Fruit fly (Drosophila melanogaster) whole organism, prepupa: ENCODE measurements around the gene rdx.
A peak's percentile ranks its signal among the peaks of the same experiment; 100 is the strongest.

Experiments
- Blimp-1 ChIP-seq: fragments of 200-800 bp; sonication (Bioruptor generic); optimal IDR thresholded peaks from 3 replicates; lab custom pipeline; 2017; ENCODE audit warnings: missing biosample characterization, missing genetic modification characterization, mild to moderate bottlenecking, moderate library complexity, missing genetic modification reagents
- CG11294 ChIP-seq: fragments of 200-800 bp; sonication (Bioruptor generic); IDR thresholded peaks from 2 replicates; pipeline ENCODE4 v1.3.6; 2022; ENCODE audit warnings: missing biosample characterization, missing genetic modification characterization
- CG11762 ChIP-seq: fragments of 200-800 bp; sonication (Bioruptor generic); optimal IDR thresholded peaks from 3 replicates; lab custom pipeline; 2016; ENCODE audit warnings: missing biosample characterization, missing genetic modification characterization; ENCODE audit not compliant: insufficient read depth
- CG11902 ChIP-seq: fragments of 200-800 bp; sonication (Bioruptor generic); optimal IDR thresholded peaks from 3 replicates; lab custom pipeline; 2016; ENCODE audit warnings: missing biosample characterization, missing genetic modification characterization
- CG15336 ChIP-seq: fragments of 200-800 bp; sonication (Bioruptor generic); IDR thresholded peaks from 2 replicates; pipeline ENCODE4 v1.3.6; 2022; ENCODE audit warnings: missing biosample characterization, missing genetic modification characterization
- CG1621 ChIP-seq: fragments of 200-800 bp; sonication (Bioruptor generic); optimal IDR thresholded peaks from 3 replicates; lab custom pipeline; 2018; ENCODE audit warnings: missing biosample characterization, mild to moderate bottlenecking, missing genetic modification characterization
- CG16779 ChIP-seq: fragments of 200-800 bp; sonication (Bioruptor generic); optimal IDR thresholded peaks from 3 replicates; lab custom pipeline; 2017; ENCODE audit warnings: missing biosample characterization, mild to moderate bottlenecking, missing genetic modification characterization
- CG31627 ChIP-seq: fragments of 200-800 bp; sonication (Bioruptor generic); optimal IDR thresholded peaks from 3 replicates; lab custom pipeline; 2016; ENCODE audit warnings: missing biosample characterization, missing genetic modification characterization
- CG32006 ChIP-seq: fragments of 200-800 bp; sonication (Bioruptor generic); optimal IDR thresholded peaks from 3 replicates; lab custom pipeline; 2017; ENCODE audit warnings: missing biosample characterization, mild to moderate bottlenecking, missing genetic modification characterization
- CG4318 ChIP-seq: fragments of 200-800 bp; sonication (Bioruptor generic); optimal IDR thresholded peaks from 3 replicates; lab custom pipeline; 2017; ENCODE audit warnings: missing biosample characterization, mild to moderate bottlenecking, missing genetic modification characterization
- CG6163 ChIP-seq: fragments of 200-800 bp; sonication (Bioruptor generic); IDR thresholded peaks from 3 replicates; pipeline ENCODE4 v1.3.6; 2022; ENCODE audit warnings: missing biosample characterization, missing genetic modification characterization
- CG6792 ChIP-seq: fragments of 200-800 bp; sonication (Bioruptor generic); optimal IDR thresholded peaks from 3 replicates; lab custom pipeline; 2016; ENCODE audit warnings: missing biosample characterization, missing genetic modification characterization
- CG6854 ChIP-seq: fragments of 200-800 bp; sonication (Bioruptor generic); optimal IDR thresholded peaks from 2 replicates; lab custom pipeline; 2017; ENCODE audit warnings: missing biosample characterization, mild to moderate bottlenecking, missing genetic modification characterization
- CG7368 ChIP-seq: fragments of 200-800 bp; sonication (Bioruptor generic); optimal IDR thresholded peaks from 3 replicates; lab custom pipeline; 2016; ENCODE audit warnings: missing biosample characterization, missing genetic modification characterization
- CG8119 ChIP-seq: fragments of 200-800 bp; sonication (Bioruptor generic); IDR thresholded peaks from 3 replicates; pipeline ENCODE4 v1.3.6; 2022; ENCODE audit warnings: missing biosample characterization, missing genetic modification characterization
- CG8319 ChIP-seq: fragments of 200-800 bp; sonication (Bioruptor generic); optimal IDR thresholded peaks from 3 replicates; lab custom pipeline; 2016; ENCODE audit warnings: missing biosample characterization, missing genetic modification characterization
- CG8632 ChIP-seq: fragments of 200-800 bp; sonication (Bioruptor generic); optimal IDR thresholded peaks from 3 replicates; lab custom pipeline; 2016; ENCODE audit warnings: missing biosample characterization, missing genetic modification characterization
- CG9139 ChIP-seq: fragments of 200-800 bp; sonication (Bioruptor generic); optimal IDR thresholded peaks from 3 replicates; lab custom pipeline; 2017; ENCODE audit warnings: missing biosample characterization, mild to moderate bottlenecking, missing genetic modification characterization
- Eip78C ChIP-seq: fragments of 200-800 bp; sonication (Bioruptor generic); peaks from one replicate; lab custom pipeline; 2016; ENCODE audit warnings: missing biosample characterization, missing genetic modification characterization
- Ets96B ChIP-seq: fragments of 200-800 bp; optimal IDR thresholded peaks from 2 replicates; lab custom pipeline; 2019; ENCODE audit warnings: missing biosample characterization, mild to moderate bottlenecking, missing genetic modification characterization, moderate library complexity
- Hr38 ChIP-seq: sonication (Bioruptor generic); optimal IDR thresholded peaks from 2 replicates; lab custom pipeline; 2016; ENCODE audit warnings: missing biosample characterization, missing genetic modification characterization
- Met ChIP-seq: fragments of 200-800 bp; sonication (Bioruptor generic); optimal IDR thresholded peaks from 3 replicates; lab custom pipeline; 2016; ENCODE audit warnings: missing biosample characterization, missing genetic modification characterization
- Smox ChIP-seq: fragments of 200-800 bp; sonication (Bioruptor generic); optimal IDR thresholded peaks from 3 replicates; lab custom pipeline; 2016; ENCODE audit warnings: missing biosample characterization, missing genetic modification characterization
- Sox102F ChIP-seq: fragments of 200-800 bp; sonication (Bioruptor generic); optimal IDR thresholded peaks from 2 replicates; lab custom pipeline; 2016; ENCODE audit warnings: missing biosample characterization, mild to moderate bottlenecking, missing genetic modification characterization
- Sox14 ChIP-seq: fragments of 200-800 bp; sonication (Bioruptor generic); optimal IDR thresholded peaks from 3 replicates; lab custom pipeline; 2016; ENCODE audit warnings: missing biosample characterization, missing genetic modification characterization
- acj6 ChIP-seq: fragments of 200-800 bp; sonication (Bioruptor generic); optimal IDR thresholded peaks from 3 replicates; lab custom pipeline; 2016; ENCODE audit warnings: missing biosample characterization, missing genetic modification characterization
- dac ChIP-seq: fragments of 200-800 bp; sonication (Bioruptor generic); optimal IDR thresholded peaks from 2 replicates; lab custom pipeline; 2017; ENCODE audit warnings: missing biosample characterization, mild to moderate bottlenecking, missing genetic modification characterization
- dsx ChIP-seq: fragments of 200-800 bp; optimal IDR thresholded peaks from 3 replicates; lab custom pipeline; 2019; ENCODE audit warnings: missing biosample characterization, mild to moderate bottlenecking, missing genetic modification characterization, moderate library complexity; ENCODE audit not compliant: poor library complexity, severe bottlenecking
- eg ChIP-seq: fragments of 200-800 bp; sonication (Bioruptor generic); IDR thresholded peaks from 3 replicates; pipeline ENCODE4 v1.3.6; 2022; ENCODE audit warnings: missing biosample characterization, missing genetic modification characterization
- fd85E ChIP-seq: fragments of 200-800 bp; sonication (Bioruptor generic); optimal IDR thresholded peaks from 3 replicates; lab custom pipeline; 2016; ENCODE audit warnings: missing biosample characterization, missing genetic modification characterization
- fkh ChIP-seq: fragments of 200-800 bp; sonication (Bioruptor generic); optimal IDR thresholded peaks from 3 replicates; lab custom pipeline; 2017; ENCODE audit warnings: missing biosample characterization, mild to moderate bottlenecking, missing genetic modification characterization, moderate library complexity
- lz ChIP-seq: fragments of 200-800 bp; sonication (Bioruptor generic); optimal IDR thresholded peaks from 3 replicates; lab custom pipeline; 2016; ENCODE audit warnings: missing biosample characterization, missing genetic modification characterization
- net ChIP-seq: fragments of 200-800 bp; sonication (Bioruptor generic); optimal IDR thresholded peaks from 3 replicates; lab custom pipeline; 2016; ENCODE audit warnings: missing biosample characterization, missing genetic modification characterization
- salr ChIP-seq, 2 experiments: fragments of 200-800 bp; sonication (Bioruptor generic); optimal IDR thresholded peaks; 3 replicates each; lab custom pipeline; 2016 to 2018; ENCODE audit warnings: missing biosample characterization in 2 of 2, missing genetic modification characterization in 2 of 2, mild to moderate bottlenecking in 1 of 2
- ss ChIP-seq, 2 experiments: fragments of 200-800 bp; sonication (Bioruptor generic); optimal IDR thresholded peaks; 2 replicates in 1 of 2; 3 replicates in 1 of 2; lab custom pipeline; 2017 to 2018; ENCODE audit warnings: mild to moderate bottlenecking in 2 of 2, missing biosample characterization in 2 of 2, missing genetic modification characterization in 2 of 2, moderate library complexity in 1 of 2
- topi ChIP-seq: fragments of 200-800 bp; sonication (Bioruptor generic); optimal IDR thresholded peaks from 3 replicates; lab custom pipeline; 2016; ENCODE audit warnings: missing biosample characterization, missing genetic modification characterization
- vri ChIP-seq: fragments of 200-800 bp; sonication (Bioruptor generic); optimal IDR thresholded peaks from 3 replicates; lab custom pipeline; 2016; ENCODE audit warnings: missing biosample characterization, mild to moderate bottlenecking, missing genetic modification characterization

rdx gene

DNA sequence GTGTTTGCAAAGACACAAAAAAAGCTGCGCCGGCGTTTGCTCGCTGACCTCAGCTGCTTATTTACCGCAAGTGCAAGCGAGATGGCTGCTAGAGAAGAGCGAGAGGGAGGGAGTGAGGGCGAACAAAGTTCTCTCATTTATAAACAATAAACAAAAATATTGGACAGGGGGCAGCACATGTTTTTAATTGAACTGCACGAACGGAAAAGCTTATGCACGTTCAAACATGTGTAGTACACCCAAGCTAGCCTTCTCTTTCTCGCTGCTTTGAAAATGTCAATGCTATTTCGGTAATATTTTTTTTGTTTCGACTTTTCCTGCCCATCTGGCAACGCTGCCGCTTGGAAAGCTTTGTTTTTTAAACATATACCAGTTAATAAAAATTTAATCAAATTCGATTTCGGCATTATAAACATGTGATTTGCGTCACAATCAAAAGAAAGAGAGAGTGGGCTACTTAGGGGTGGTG is 6.9 kb downstream of the rdx start (continued):
- TF ChIP-seq CG32006 (peak; percentile 26), dsx (GFP tag; lab: Kevin White, UChicago) (peak; percentile 16), Smox (peak; percentile 52), lz (GFP tag; lab: Kevin White, UChicago) (peak; percentile 34), acj6 (GFP tag; lab: Kevin White, UChicago) (peak; percentile 34), CG8119 (GFP tag; lab: Robert Waterston, UW) (peak; percentile 63; the same call in 2 of the 3 replicates), fd85E (GFP tag; lab: Kevin White, UChicago) (no peak), CG11902 (GFP tag; lab: Kevin White, UChicago) (no peak), CG4318 (GFP tag; lab: Kevin White, UChicago) (no peak), Blimp-1 (no peak), Ets96B (tag; lab: Kevin White, UChicago) (no peak), CG11762 (GFP tag; lab: Kevin White, UChicago) (peak; percentile 1)
- TF ChIP-seq, all 60 proteins: peak for 47

dm6 chr3R:14024187-14024918 is 7.5 kb downstream of the rdx start:
- TF ChIP-seq CG8632 (GFP tag; lab: Kevin White, UChicago) (no peak), CG32006 (no peak), net (GFP tag; lab: Kevin White, UChicago) (peak; percentile 7), dsx (GFP tag; lab: Kevin White, UChicago) (no peak), Sox14 (GFP tag; lab: Kevin White, UChicago) (peak; percentile 69), fkh (GFP tag; lab: Kevin White, UChicago) (peak; percentile 52), Hr38 (GFP tag; lab: Kevin White, UChicago) (no peak), Met (GFP tag; lab: Kevin White, UChicago) (no peak), CG9139 (GFP tag; lab: Kevin White, UChicago) (no peak), CG1621 (tag; lab: Kevin White, UChicago) (no peak), CG7368 (GFP tag; lab: Kevin White, UChicago) (no peak), salr (GFP tag; optimal IDR thresholded peaks at IDR 0.05; lab: Kevin White, UChicago) (no peak), CG11294 (no peak), CG8319 (GFP tag; lab: Kevin White, UChicago) (peak; percentile 63), Eip78C (GFP tag; lab: Kevin White, UChicago) (no peak)

DNA sequence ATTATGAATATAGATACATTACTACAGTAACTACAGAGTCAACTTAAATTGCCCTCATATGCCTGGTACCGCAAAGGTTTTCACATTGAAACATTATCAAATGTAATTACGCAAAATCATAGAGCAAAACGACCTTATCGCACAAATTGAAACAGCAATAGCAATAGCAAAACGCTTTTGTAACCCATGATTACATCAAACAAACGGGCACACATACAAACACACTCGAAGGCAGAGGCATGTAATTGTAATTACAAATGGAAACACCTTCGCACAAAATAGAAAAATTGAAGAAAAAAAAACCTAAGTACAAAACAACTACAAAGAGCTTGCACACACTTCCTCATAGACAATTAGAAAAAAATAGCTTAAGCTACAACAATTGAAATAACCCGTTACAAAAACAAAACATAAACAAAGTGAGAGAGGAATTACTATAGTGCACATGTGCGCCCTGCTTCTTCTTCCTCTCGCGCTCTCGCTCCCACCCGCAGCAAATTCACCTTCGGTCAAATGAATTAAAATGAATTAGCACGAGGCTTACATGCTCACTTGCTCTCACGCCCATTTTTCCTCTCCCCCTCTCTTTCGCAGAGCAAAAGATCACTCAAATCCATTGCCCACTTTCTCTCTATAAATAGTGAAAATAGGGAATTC is 11.4 kb downstream of the rdx start:
- TF ChIP-seq CG8119 (GFP tag; lab: Robert Waterston, UW), result no peak
- peak; percentile 24 for TF ChIP-seq Eip78C (GFP tag; lab: Kevin White, UChicago)
- TF ChIP-seq CG15336, result 0 out of 2 replicates have a peak, but pooled peaks have one; percentile 15
- TF ChIP-seq CG6854 (GFP tag; lab: Kevin White, UChicago), result no peak
- TF ChIP-seq CG6792 (GFP tag; lab: Kevin White, UChicago), result no peak
- peak; percentile 51 for TF ChIP-seq CG16779 (tag; lab: Kevin White, UChicago)
- TF ChIP-seq eg, result no peak
- no peak for TF ChIP-seq Sox102F
- no peak for TF ChIP-seq ss (GFP tag; optimal IDR thresholded peaks at IDR 0.05; lab: Kevin White, UChicago)
- no peak for TF ChIP-seq topi (GFP tag; lab: Kevin White, UChicago)
- 0 out of 3 replicates have a peak, but pooled peaks have one; percentile 27 for TF ChIP-seq CG6163 (GFP tag; lab: Robert Waterston, UW)
- no peak for TF ChIP-seq CG11294
- no peak for TF ChIP-seq CG4318 (GFP tag; lab: Kevin White, UChicago)
- TF ChIP-seq vri (GFP tag; lab: Kevin White, UChicago), result no peak
- no peak for TF ChIP-seq CG31627 (GFP tag; lab: Kevin White, UChicago)
- TF ChIP-seq dac (GFP tag; lab: Kevin White, UChicago), result no peak
- TF ChIP-seq Blimp-1, result no peak
- TF ChIP-seq fkh (GFP tag; lab: Kevin White, UChicago), result peak; percentile 24
